Fruit fly (Drosophila melanogaster) whole organism, embryonic: ENCODE results near the gene Socs36E.
A peak's percentile ranks its signal among the peaks of the same experiment; 100 is the strongest.

ENCODE experiments used
- Ada2b ChIP-seq: fragments of 200-800 bp; sonication (Bioruptor generic); IDR thresholded peaks from 2 replicates; pipeline ENCODE4 v1.3.6; 2022; ENCODE audit warnings: missing biosample characterization, missing genetic modification characterization
- Atf-2 ChIP-seq: fragments of 200-800 bp; sonication (Bioruptor generic); optimal IDR thresholded peaks from 2 replicates; lab custom pipeline; 2016; ENCODE audit warnings: missing biosample characterization, missing genetic modification characterization
- CG10274 ChIP-seq: fragments of 200-800 bp; sonication (Bioruptor generic); optimal IDR thresholded peaks from 3 replicates; lab custom pipeline; 2017; ENCODE audit warnings: missing biosample characterization, mild to moderate bottlenecking, missing genetic modification characterization
- CG11093 ChIP-seq: fragments of 200-800 bp; sonication (Bioruptor generic); IDR thresholded peaks from 3 replicates; pipeline ENCODE4 v1.3.6; 2022; ENCODE audit warnings: missing biosample characterization, missing genetic modification characterization
- CG11504 ChIP-seq: fragments of 200-800 bp; sonication (Bioruptor generic); optimal IDR thresholded peaks from 3 replicates; lab custom pipeline; 2019; ENCODE audit warnings: missing biosample characterization, mild to moderate bottlenecking, missing genetic modification characterization, moderate library complexity
- CG11723 ChIP-seq: fragments of 200-800 bp; sonication (Bioruptor generic); optimal IDR thresholded peaks from 2 replicates; lab custom pipeline; 2017; ENCODE audit warnings: missing biosample characterization, mild to moderate bottlenecking, missing genetic modification characterization
- CG13287 ChIP-seq: fragments of 200-800 bp; sonication (Bioruptor generic); IDR thresholded peaks from 2 replicates; pipeline ENCODE4 v1.3.6; 2022; ENCODE audit warnings: missing biosample characterization, missing genetic modification characterization; ENCODE audit not compliant: partially characterized antibody
- CG15011 ChIP-seq: fragments of 200-800 bp; sonication (Bioruptor generic); optimal IDR thresholded peaks from 3 replicates; lab custom pipeline; 2018; ENCODE audit warnings: missing biosample characterization, mild to moderate bottlenecking, missing genetic modification characterization
- CG18011 ChIP-seq: fragments of 200-800 bp; sonication (Bioruptor generic); optimal IDR thresholded peaks from 2 replicates; lab custom pipeline; 2017; ENCODE audit warnings: missing biosample characterization, missing genetic modification characterization, mild to moderate bottlenecking, moderate library complexity, missing genotype
- CG18476 ChIP-seq: fragments of 200-800 bp; sonication (Bioruptor generic); optimal IDR thresholded peaks from 2 replicates; lab custom pipeline; 2016; ENCODE audit warnings: missing biosample characterization, mild to moderate bottlenecking, missing genetic modification characterization
- CG30403 ChIP-seq: fragments of 200-800 bp; sonication (Bioruptor generic); optimal IDR thresholded peaks from 3 replicates; lab custom pipeline; 2016; ENCODE audit warnings: missing biosample characterization, missing genetic modification characterization
- CG31441 ChIP-seq: fragments of 200-800 bp; sonication (Bioruptor generic); IDR thresholded peaks from 2 replicates; pipeline ENCODE4 v1.3.6; 2022; ENCODE audit warnings: missing biosample characterization, missing genetic modification characterization
- CG32532 ChIP-seq: fragments of 200-800 bp; sonication (Bioruptor generic); IDR thresholded peaks from 2 replicates; pipeline ENCODE4 v1.3.6; 2022; ENCODE audit warnings: missing biosample characterization, missing genetic modification characterization
- CG3281 ChIP-seq: fragments of 200-800 bp; sonication (Bioruptor generic); optimal IDR thresholded peaks from 3 replicates; lab custom pipeline; 2017; ENCODE audit warnings: missing biosample characterization, mild to moderate bottlenecking, missing genetic modification characterization
- CG34224 ChIP-seq: fragments of 200-800 bp; sonication (Bioruptor generic); IDR thresholded peaks from 3 replicates; pipeline ENCODE4 v1.3.6; 2022; ENCODE audit warnings: missing biosample characterization, missing genetic modification characterization; ENCODE audit not compliant: partially characterized antibody
- CG3838 ChIP-seq: fragments of 200-800 bp; sonication (Bioruptor generic); optimal IDR thresholded peaks from 3 replicates; lab custom pipeline; 2016; ENCODE audit warnings: missing biosample characterization, missing genetic modification characterization
- CG4424 ChIP-seq: fragments of 200-800 bp; sonication (Bioruptor generic); optimal IDR thresholded peaks from 3 replicates; lab custom pipeline; 2016; ENCODE audit warnings: missing biosample characterization, missing genetic modification characterization
- CG6689 ChIP-seq: fragments of 200-800 bp; sonication (Bioruptor generic); IDR thresholded peaks from 2 replicates; pipeline ENCODE4 v1.3.6; 2022; ENCODE audit warnings: missing biosample characterization, missing genetic modification characterization
- CG8478 ChIP-seq: fragments of >200 bp; optimal IDR thresholded peaks from 2 replicates; lab custom pipeline; 2018
- CHES-1-like ChIP-seq: fragments of 200-800 bp; sonication (Bioruptor generic); optimal IDR thresholded peaks from 2 replicates; lab custom pipeline; 2016; ENCODE audit warnings: missing biosample characterization, missing genetic modification characterization
- CrebB ChIP-seq: fragments of 200-800 bp; sonication (Bioruptor generic); optimal IDR thresholded peaks from 3 replicates; lab custom pipeline; 2018; ENCODE audit warnings: missing biosample characterization, mild to moderate bottlenecking, missing genetic modification characterization
- D19A ChIP-seq: fragments of 200-800 bp; optimal IDR thresholded peaks from 3 replicates; lab custom pipeline; 2019; ENCODE audit warnings: missing biosample characterization, mild to moderate bottlenecking, missing genetic modification characterization, moderate library complexity
- Hr51 ChIP-seq, 2 experiments: fragments of 200-800 bp; sonication (Bioruptor generic); optimal IDR thresholded peaks; 2 replicates in 1 of 2; 3 replicates in 1 of 2; lab custom pipeline; 2016 to 2018; ENCODE audit warnings: missing biosample characterization in 2 of 2, missing genetic modification characterization in 2 of 2, mild to moderate bottlenecking in 1 of 2, moderate library complexity in 1 of 2
- Lim3 ChIP-seq: fragments of 200-800 bp; sonication (Bioruptor generic); IDR thresholded peaks from 2 replicates; pipeline ENCODE4 v1.3.6; 2022; ENCODE audit warnings: missing biosample characterization, missing genetic modification characterization
- Mad ChIP-seq: fragments of 200-800 bp; sonication (Bioruptor generic); optimal IDR thresholded peaks from 2 replicates; lab custom pipeline; 2016; ENCODE audit warnings: missing biosample characterization, missing genetic modification characterization
- Meics ChIP-seq: fragments of 200-800 bp; sonication (Bioruptor generic); optimal IDR thresholded peaks from 2 replicates; lab custom pipeline; 2017; ENCODE audit warnings: missing biosample characterization, mild to moderate bottlenecking, missing genetic modification characterization
- Mes4 ChIP-seq: fragments of 200-800 bp; sonication (Bioruptor generic); optimal IDR thresholded peaks from 2 replicates; lab custom pipeline; 2016; ENCODE audit warnings: missing biosample characterization, missing genetic modification characterization
- PHDP ChIP-seq: fragments of 200-800 bp; sonication (Bioruptor generic); optimal IDR thresholded peaks from 3 replicates; lab custom pipeline; 2018; ENCODE audit warnings: missing biosample characterization, mild to moderate bottlenecking, missing genetic modification characterization, moderate library complexity
- Sin3A ChIP-seq: fragments of >200 bp; optimal IDR thresholded peaks from 2 replicates; lab custom pipeline; 2018
- Sox102F ChIP-seq: fragments of 200-800 bp; sonication (Bioruptor generic); optimal IDR thresholded peaks from 2 replicates; lab custom pipeline; 2018; ENCODE audit warnings: missing biosample characterization, mild to moderate bottlenecking, missing genetic modification characterization, moderate library complexity
- Sry-δ ChIP-seq: fragments of 200-800 bp; sonication (Bioruptor generic); optimal IDR thresholded peaks from 2 replicates; lab custom pipeline; 2016; ENCODE audit warnings: missing biosample characterization, missing genetic modification characterization
- caup ChIP-seq: fragments of 200-800 bp; sonication (Bioruptor generic); optimal IDR thresholded peaks from 3 replicates; lab custom pipeline; 2017; ENCODE audit warnings: missing biosample characterization, mild to moderate bottlenecking, missing genetic modification characterization, moderate library complexity; ENCODE audit not compliant: severe bottlenecking
- chif ChIP-seq, 2 experiments: fragments of 200-800 bp; sonication (Bioruptor generic); optimal IDR thresholded peaks; 3 replicates each; lab custom pipeline; 2016; ENCODE audit warnings: missing biosample characterization in 2 of 2, missing genetic modification characterization in 2 of 2
- crc ChIP-seq: fragments of 200-800 bp; sonication (Bioruptor generic); optimal IDR thresholded peaks from 2 replicates; lab custom pipeline; 2016; ENCODE audit warnings: missing biosample characterization, missing genetic modification characterization
- da ChIP-seq: fragments of 200-800 bp; sonication (Bioruptor generic); optimal IDR thresholded peaks from 2 replicates; lab custom pipeline; 2016; ENCODE audit warnings: missing biosample characterization, missing genetic modification characterization
- disco-r ChIP-seq: fragments of 200-800 bp; sonication (Bioruptor generic); optimal IDR thresholded peaks from 2 replicates; lab custom pipeline; 2016; ENCODE audit warnings: missing biosample characterization, missing genetic modification characterization
- dmrt99B ChIP-seq: fragments of 200-800 bp; sonication (Bioruptor generic); optimal IDR thresholded peaks from 2 replicates; lab custom pipeline; 2018; ENCODE audit warnings: missing biosample characterization, mild to moderate bottlenecking, missing genetic modification characterization, moderate library complexity
- exex ChIP-seq: fragments of 200-800 bp; sonication (Bioruptor generic); optimal IDR thresholded peaks from 4 replicates; lab custom pipeline; 2018; ENCODE audit warnings: missing biosample characterization, mild to moderate bottlenecking, missing genetic modification characterization, moderate library complexity
- fd3F ChIP-seq: fragments of 200-800 bp; sonication (Bioruptor generic); optimal IDR thresholded peaks from 2 replicates; lab custom pipeline; 2018; ENCODE audit warnings: missing biosample characterization, mild to moderate bottlenecking, missing genetic modification characterization, moderate library complexity
- hkb ChIP-seq, 2 experiments: fragments of 200-800 bp in 1 of 2; fragments of >200 bp in 1 of 2; sonication (Bioruptor generic) in 1 of 2; IDR thresholded peaks in 1 of 2; optimal IDR thresholded peaks in 1 of 2; 2 replicates each; pipeline versions ENCODE4 v1.3.6 to Lab custom; 2017 to 2022; ENCODE audit warnings: missing biosample characterization in 1 of 2, missing genetic modification characterization in 1 of 2
- lilli ChIP-seq: fragments of 200-800 bp; sonication (Bioruptor generic); optimal IDR thresholded peaks from 3 replicates; lab custom pipeline; 2016; ENCODE audit warnings: missing biosample characterization, missing genetic modification characterization
- lola ChIP-seq, 3 experiments: fragments of >200 bp in 2 of 3; fragments of 200-800 bp in 1 of 3; sonication (Bioruptor generic) in 1 of 3; optimal IDR thresholded peaks; 2 replicates each; lab custom pipeline; 2017 to 2019; ENCODE audit warnings: missing biosample characterization in 3 of 3, missing genetic modification characterization in 3 of 3, mild to moderate bottlenecking in 1 of 3, moderate library complexity in 1 of 3
- pan ChIP-seq, 4 experiments: fragments of >200 bp in 3 of 4; fragments of 200-800 bp in 1 of 4; sonication (Bioruptor generic) in 1 of 4; optimal IDR thresholded peaks in 3 of 4; IDR thresholded peaks in 1 of 4; 2 replicates each; pipeline versions ENCODE4 v1.3.6 to Lab custom; 2017 to 2022; ENCODE audit warnings: missing biosample characterization in 2 of 4, missing genetic modification characterization in 2 of 4, mixed read lengths in 1 of 4
- pb ChIP-seq: fragments of 200-800 bp; sonication (Bioruptor generic); optimal IDR thresholded peaks from 3 replicates; lab custom pipeline; 2016; ENCODE audit warnings: missing biosample characterization, missing genetic modification characterization
- scrt ChIP-seq: fragments of 200-800 bp; sonication (Bioruptor generic); optimal IDR thresholded peaks from 2 replicates; lab custom pipeline; 2018; ENCODE audit warnings: missing biosample characterization, mild to moderate bottlenecking, missing genetic modification characterization, moderate library complexity
- seq ChIP-seq: fragments of 200-800 bp; sonication (Bioruptor generic); IDR thresholded peaks from 2 replicates; pipeline ENCODE4 v1.3.6; 2022; ENCODE audit warnings: missing biosample characterization, missing genetic modification characterization
- shn ChIP-seq: fragments of 200-800 bp; sonication (Bioruptor generic); optimal IDR thresholded peaks from 3 replicates; lab custom pipeline; 2016; ENCODE audit warnings: missing biosample characterization, missing genetic modification characterization
- sisA ChIP-seq: fragments of 200-800 bp; sonication (Bioruptor generic); IDR thresholded peaks from 2 replicates; pipeline ENCODE4 v1.3.6; 2022; ENCODE audit warnings: missing biosample characterization, missing genetic modification characterization
- slbo ChIP-seq: fragments of 200-800 bp; sonication (Bioruptor generic); IDR thresholded peaks from 2 replicates; pipeline ENCODE4 v1.3.6; 2022; ENCODE audit warnings: missing biosample characterization, missing genetic modification characterization
- wek ChIP-seq: fragments of 200-800 bp; sonication (Bioruptor generic); optimal IDR thresholded peaks from 3 replicates; lab custom pipeline; 2018; ENCODE audit warnings: missing biosample characterization, mild to moderate bottlenecking, missing genetic modification characterization, moderate library complexity

Gene Socs36E

DNA sequence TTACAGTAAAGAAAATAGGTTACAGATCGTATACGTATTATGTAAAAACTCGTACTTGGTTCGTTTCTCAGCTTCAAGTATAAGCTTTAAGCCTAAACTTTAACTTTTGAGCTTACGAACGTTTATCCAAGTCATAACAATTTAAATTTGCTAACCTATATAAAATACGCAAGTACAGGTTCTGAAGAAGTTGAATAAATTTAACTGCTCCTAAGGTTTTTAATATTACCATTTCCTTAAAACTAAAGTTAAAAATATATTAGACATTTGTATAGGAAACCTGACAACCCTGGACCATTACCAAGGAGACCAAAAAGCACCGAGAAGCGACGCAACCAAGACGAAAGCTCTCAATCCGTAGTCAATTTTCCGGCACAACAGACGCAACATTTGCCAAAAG, 32.6 kb downstream of the Socs36E start, which contains the start of gene CG5758 (continued):
- no peak for TF ChIP-seq CG3838 (GFP tag; lab: Kevin White, UChicago)
- TF ChIP-seq chif (GFP tag; optimal IDR thresholded peaks at IDR 0.05; lab: Kevin White, UChicago) = no peak
- TF ChIP-seq CG11504 (tag; lab: Kevin White, UChicago) = peak; percentile 59
- TF ChIP-seq shn (GFP tag; lab: Kevin White, UChicago) = no peak
- TF ChIP-seq CG31441 = no peak
- no peak for TF ChIP-seq CG13287 (GFP tag; lab: Robert Waterston, UW)
- no peak for TF ChIP-seq CG10274
- no peak for TF ChIP-seq caup (GFP tag; lab: Kevin White, UChicago)
- TF ChIP-seq seq (GFP tag; lab: Robert Waterston, UW) = no peak
- no peak for TF ChIP-seq Sin3A (lab: Kevin White, UChicago)
- peak; percentile 36 for TF ChIP-seq CG30403 (GFP tag; lab: Kevin White, UChicago)
- no peak for TF ChIP-seq da (GFP tag; lab: Kevin White, UChicago)
- TF ChIP-seq CHES-1-like (GFP tag; lab: Kevin White, UChicago) = no peak
- no peak for TF ChIP-seq Atf-2
- TF ChIP-seq Meics (GFP tag; lab: Kevin White, UChicago) = peak; percentile 9
- no peak for TF ChIP-seq Lim3 (GFP tag; lab: Robert Waterston, UW)
- no peak for TF ChIP-seq fd3F (GFP tag; lab: Kevin White, UChicago)
- TF ChIP-seq CG11723 (GFP tag; lab: Kevin White, UChicago) = no peak
- TF ChIP-seq disco-r (GFP tag; lab: Kevin White, UChicago) = no peak
- TF ChIP-seq lilli (GFP tag; lab: Kevin White, UChicago) = peak; percentile 44
- no peak for TF ChIP-seq Sry-δ (GFP tag; lab: Kevin White, UChicago)
- no peak for TF ChIP-seq CG18476 (GFP tag; lab: Kevin White, UChicago)
- TF ChIP-seq CrebB (tag; lab: Kevin White, UChicago) = no peak
- TF ChIP-seq CG11093 (GFP tag; lab: Robert Waterston, UW) = no peak
- TF ChIP-seq hkb (optimal IDR thresholded peaks at IDR 0.05; lab: Kevin White, UChicago) = no peak
- TF ChIP-seq hkb (GFP tag; IDR thresholded peaks at IDR 0.05; lab: Robert Waterston, UW) = peak; percentile 53; the same call in 1 of the 2 replicates
- TF ChIP-seq CG15011 (GFP tag; lab: Kevin White, UChicago) = no peak
- TF ChIP-seq dmrt99B = no peak
- TF ChIP-seq scrt (GFP tag; lab: Kevin White, UChicago) = no peak
- no peak for TF ChIP-seq CG18011 (GFP tag; lab: Kevin White, UChicago)
- TF ChIP-seq exex (tag; lab: Kevin White, UChicago) = peak; percentile 21
- peak; percentile 42; the same call in 1 of the 2 replicates for TF ChIP-seq CG32532
- TF ChIP-seq CG4424 (GFP tag; lab: Kevin White, UChicago) = peak; percentile 11
- TF ChIP-seq Sox102F (GFP tag; lab: Kevin White, UChicago) = peak; percentile 29
- no peak for TF ChIP-seq sisA (GFP tag; lab: Robert Waterston, UW)
- TF ChIP-seq slbo (GFP tag; lab: Robert Waterston, UW) = peak; percentile 40
- TF ChIP-seq Mad (GFP tag; lab: Kevin White, UChicago) = no peak
- peak in 1 of 2 experiments; percentile 57 for TF ChIP-seq Hr51 (GFP tag; optimal IDR thresholded peaks at IDR 0.05; lab: Kevin White, UChicago)
- no peak for TF ChIP-seq CG34224 (GFP tag; lab: Robert Waterston, UW)
- peak; percentile 40 for TF ChIP-seq PHDP (tag; lab: Kevin White, UChicago)
- TF ChIP-seq wek (GFP tag; lab: Kevin White, UChicago) = no peak
- no peak for TF ChIP-seq crc (GFP tag; lab: Kevin White, UChicago)
- TF ChIP-seq D19A (tag; lab: Kevin White, UChicago) = no peak
- no peak for TF ChIP-seq pan (optimal IDR thresholded peaks at IDR 0.05; lab: Kevin White, UChicago)
- no peak for TF ChIP-seq pan (GFP tag; optimal IDR thresholded peaks at IDR 0.05 in 1 of 2, IDR thresholded peaks at IDR 0.05 in 1 of 2)
- TF ChIP-seq Mes4 (GFP tag; lab: Kevin White, UChicago) = no peak
- no peak for TF ChIP-seq lola (GFP tag; optimal IDR thresholded peaks at IDR 0.05; lab: Kevin White, UChicago)
- no peak for TF ChIP-seq Ada2b (GFP tag; lab: Robert Waterston, UW)
- TF ChIP-seq CG6689 (GFP tag; lab: Robert Waterston, UW) = 0 out of 2 replicates have a peak, but pooled peaks have one; percentile 6
- no peak for TF ChIP-seq pb (GFP tag; lab: Kevin White, UChicago)
- TF ChIP-seq CG3281 (GFP tag; lab: Kevin White, UChicago) = peak; percentile 36
- TF ChIP-seq CG8478 = no peak
